Worm (Caenorhabditis elegans): ENCODE data around the gene Y47D3A.14.

The Y47D3A.14 gene

ce11 chrIII:11283648-11284047 is 47.0 kb upstream of the Y47D3A.14 start:
- peak in 1 of 3 experiments; percentile 54 for TF ChIP-seq dpl-1 (GFP tag; optimal IDR thresholded peaks at IDR 0.05)
- peak; percentile 49 to 58 for TF ChIP-seq efl-1 (optimal IDR thresholded peaks at IDR 0.05)
- TF ChIP-seq efl-1 (GFP tag; optimal IDR thresholded peaks at IDR 0.05 in 1 of 2): peak; percentile 46 to 95
- no peak for TF ChIP-seq ceh-88 (GFP tag; IDR thresholded peaks at IDR 0.05)
- TF ChIP-seq lin-35 (GFP tag; optimal IDR thresholded peaks at IDR 0.05): peak in 1 of 2 experiments; percentile 39

ce11 chrIII:11279954-11280353 is 43.3 kb upstream of the Y47D3A.14 start:
- no peak for TF ChIP-seq snu-23 (GFP tag; optimal IDR thresholded peaks at IDR 0.05)
- TF ChIP-seq xbp-1 (tag; optimal IDR thresholded peaks at IDR 0.05): no peak
- no peak for TF ChIP-seq nhr-85 (tag)

ce11 chrIII:11278817-11279216 is 42.1 kb upstream of the Y47D3A.14 start, which contains the start of gene Y47D3A.21:
Gene Y47D3A.21, minus strand, starts transcription at chrIII:11278917.
- TF ChIP-seq C34B4.2 (tag; optimal IDR thresholded peaks at IDR 0.05) (no peak), ceh-63 (GFP tag; optimal IDR thresholded peaks at IDR 0.05) (no peak), vab-15 (tag; optimal IDR thresholded peaks at IDR 0.05) (no peak), lin-39 (tag; optimal IDR thresholded peaks at IDR 0.05) (no peak), efl-1 (optimal IDR thresholded peaks at IDR 0.05) (no peak), efl-1 (GFP tag; optimal IDR thresholded peaks at IDR 0.05 in 1 of 2) (peak in 1 of 2 experiments; percentile 21), unc-62 (GFP tag; optimal IDR thresholded peaks at IDR 0.05) (no peak)

- no peak for TF ChIP-seq pqm-1 (tag; optimal IDR thresholded peaks at IDR 0.05)
- TF ChIP-seq lin-39 (tag; optimal IDR thresholded peaks at IDR 0.05): no peak
- TF ChIP-seq efl-1 (optimal IDR thresholded peaks at IDR 0.05): no peak
- TF ChIP-seq efl-1 (GFP tag; optimal IDR thresholded peaks at IDR 0.05 in 1 of 2): peak in 1 of 2 experiments; percentile 24
Observed at ce11 chrIII:11274590-11275116, 38.0 kb upstream of the Y47D3A.14 start, which contains the start of gene Y47D3A.20. Gene Y47D3A.20, plus strand, starts transcription at chrIII:11275066.

- TF ChIP-seq ceh-8 (GFP tag; optimal IDR thresholded peaks at IDR 0.05): no peak
- no peak for TF ChIP-seq egl-27 (tag; optimal IDR thresholded peaks at IDR 0.05)
- no peak for TF ChIP-seq pag-3 (tag; optimal IDR thresholded peaks at IDR 0.05; ENCODE audit: borderline replicate concordance, insufficient read depth)
- TF ChIP-seq nhr-19 (GFP tag; conservative IDR thresholded peaks at IDR 0.05): no peak
- no peak for TF ChIP-seq unc-86 (tag; optimal IDR thresholded peaks at IDR 0.05)
- TF ChIP-seq lin-39 (tag; optimal IDR thresholded peaks at IDR 0.05): no peak
- TF ChIP-seq nhr-85 (tag): no peak
- no peak for TF ChIP-seq snpc-4 (tag; optimal IDR thresholded peaks at IDR 0.05)
- TF ChIP-seq alr-1 (tag; optimal IDR thresholded peaks at IDR 0.05; ENCODE audit: borderline replicate concordance): no peak
- TF ChIP-seq mef-2 (tag; optimal IDR thresholded peaks at IDR 0.05): no peak
- no peak for TF ChIP-seq ceh-82 (tag; optimal IDR thresholded peaks at IDR 0.05)
Observed at ce11 chrIII:11270795-11271194, 34.1 kb upstream of the Y47D3A.14 start, which contains the start of gene obr-1. Gene obr-1, minus strand, starts transcription at chrIII:11270895.

ce11 chrIII:11269206-11269605 is 32.5 kb upstream of the Y47D3A.14 start:
- TF ChIP-seq lir-3 (tag; optimal IDR thresholded peaks at IDR 0.05; ENCODE audit: poor library complexity) (no peak), elt-2 (tag; optimal IDR thresholded peaks at IDR 0.05) (peak; percentile 6), efl-1 (optimal IDR thresholded peaks at IDR 0.05) (no peak), efl-1 (GFP tag; optimal IDR thresholded peaks at IDR 0.05 in 1 of 2) (peak in 1 of 2 experiments; percentile 36), zag-1 (tag; optimal IDR thresholded peaks at IDR 0.05) (no peak)

- TF ChIP-seq unc-130 (tag; optimal IDR thresholded peaks at IDR 0.05) (no peak), fkh-10 (GFP tag; optimal IDR thresholded peaks at IDR 0.05) (no peak), C34B4.2 (tag; optimal IDR thresholded peaks at IDR 0.05) (no peak), egl-27 (tag; optimal IDR thresholded peaks at IDR 0.05) (no peak), fkh-4 (tag; optimal IDR thresholded peaks at IDR 0.05; ENCODE audit: borderline replicate concordance) (no peak), efl-1 (optimal IDR thresholded peaks at IDR 0.05) (no peak), efl-1 (GFP tag; optimal IDR thresholded peaks at IDR 0.05 in 1 of 2) (peak in 1 of 2 experiments; percentile 24), irx-1 (tag; optimal IDR thresholded peaks at IDR 0.05) (no peak)
Observed at ce11 chrIII:11268532-11268931, 31.9 kb upstream of the Y47D3A.14 start.
